Fruit fly (Drosophila melanogaster): ENCODE results near the gene CG13073.

The CG13073 gene

dm6 chr3L:16199929-16200328 is 17.2 kb downstream of the CG13073 start, which contains the start of gene CG33689:
TSS of gene CG33689 (plus strand) at chr3L:16200229.
- TF ChIP-seq EcR (GFP tag; optimal IDR thresholded peaks at IDR 0.05) = no peak
- no peak for TF ChIP-seq fd96Ca (GFP tag; IDR thresholded peaks at IDR 0.05)
- TF ChIP-seq CG17806 (tag; optimal IDR thresholded peaks at IDR 0.05) = no peak
- TF ChIP-seq Snoo (tag; optimal IDR thresholded peaks at IDR 0.05) = no peak

DNA sequence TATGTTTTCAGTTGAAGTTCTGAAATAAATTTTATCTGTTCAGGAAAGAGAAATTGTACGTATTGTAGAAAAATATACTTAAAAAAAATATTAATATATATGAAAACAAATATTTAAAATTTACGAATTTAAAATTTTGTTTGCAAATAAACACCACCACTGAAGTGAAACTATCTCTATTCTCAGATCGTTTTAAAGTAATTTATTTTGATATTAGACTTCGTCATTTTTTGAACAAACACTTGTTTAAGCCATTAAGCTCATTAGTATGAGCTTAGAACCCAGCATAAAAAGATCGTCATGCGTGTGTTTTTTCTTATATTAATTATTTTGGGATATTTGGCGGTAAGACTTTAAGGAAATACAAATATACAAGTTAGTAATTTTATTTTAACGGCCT is 18.2 kb downstream of the CG13073 start, which contains the start of gene CG33688:
TSS of gene CG33688 (plus strand) at position 301 of the 400 bp plus-strand sequence.
- TF ChIP-seq Pif1B (GFP tag; optimal IDR thresholded peaks at IDR 0.05) (no peak), CG4496 (GFP tag; IDR thresholded peaks at IDR 0.05) (no peak), EcR (GFP tag; optimal IDR thresholded peaks at IDR 0.05) (no peak), Ets98B (GFP tag; IDR thresholded peaks at IDR 0.05) (no peak), CG12605 (GFP tag; IDR thresholded peaks at IDR 0.05) (no peak)

DNA sequence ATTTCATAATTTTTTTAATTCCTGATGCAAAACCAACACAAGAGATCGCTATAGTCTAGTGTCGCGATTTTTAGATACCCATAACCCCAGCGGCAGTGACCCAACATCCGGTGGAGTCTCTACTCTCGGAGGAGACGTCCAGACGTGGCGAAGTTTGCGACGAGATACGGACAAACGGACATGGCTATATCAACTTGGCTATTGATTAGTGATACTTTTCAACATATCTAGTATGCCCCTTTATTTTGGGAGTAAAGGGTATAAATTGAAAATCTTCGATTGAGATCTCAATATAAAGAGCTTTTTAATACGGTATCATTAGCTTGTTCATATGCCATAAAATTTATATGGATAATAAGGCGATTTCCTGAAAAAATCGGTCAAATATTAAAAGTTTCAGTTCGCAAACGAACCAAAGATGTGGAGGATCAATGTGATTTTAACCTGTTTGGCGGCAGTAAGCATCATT is 19.6 kb downstream of the CG13073 start, which contains the start of gene CG33687:
TSS of gene CG33687 (plus strand) at position 419 of the 469 bp plus-strand sequence.
- TF ChIP-seq CG14655 (GFP tag; optimal IDR thresholded peaks at IDR 0.05) (no peak), CG9948 (tag; optimal IDR thresholded peaks at IDR 0.05) (no peak), CG4496 (GFP tag; IDR thresholded peaks at IDR 0.05) (no peak), CG34367 (tag; optimal IDR thresholded peaks at IDR 0.05) (no peak), CG8159 (tag; optimal IDR thresholded peaks at IDR 0.05) (no peak), CG15710 (tag; optimal IDR thresholded peaks at IDR 0.05) (no peak), CG17806 (tag; optimal IDR thresholded peaks at IDR 0.05) (no peak), CG12605 (GFP tag; IDR thresholded peaks at IDR 0.05) (no peak), D1 (tag; optimal IDR thresholded peaks at IDR 0.05) (no peak), CG8301 (tag; optimal IDR thresholded peaks at IDR 0.05) (no peak), Pif1A (GFP tag; optimal IDR thresholded peaks at IDR 0.05) (no peak), Ets98B (GFP tag; IDR thresholded peaks at IDR 0.05) (no peak), CG13204 (GFP tag; optimal IDR thresholded peaks at IDR 0.05) (no peak), CG32121 (GFP tag; IDR thresholded peaks at IDR 0.05) (no peak), CG10348 (GFP tag; IDR thresholded peaks at IDR 0.05) (no peak), rn (GFP tag; IDR thresholded peaks at IDR 0.05) (no peak), Snoo (tag; optimal IDR thresholded peaks at IDR 0.05) (no peak), Pif1B (GFP tag; optimal IDR thresholded peaks at IDR 0.05) (no peak)

DNA sequence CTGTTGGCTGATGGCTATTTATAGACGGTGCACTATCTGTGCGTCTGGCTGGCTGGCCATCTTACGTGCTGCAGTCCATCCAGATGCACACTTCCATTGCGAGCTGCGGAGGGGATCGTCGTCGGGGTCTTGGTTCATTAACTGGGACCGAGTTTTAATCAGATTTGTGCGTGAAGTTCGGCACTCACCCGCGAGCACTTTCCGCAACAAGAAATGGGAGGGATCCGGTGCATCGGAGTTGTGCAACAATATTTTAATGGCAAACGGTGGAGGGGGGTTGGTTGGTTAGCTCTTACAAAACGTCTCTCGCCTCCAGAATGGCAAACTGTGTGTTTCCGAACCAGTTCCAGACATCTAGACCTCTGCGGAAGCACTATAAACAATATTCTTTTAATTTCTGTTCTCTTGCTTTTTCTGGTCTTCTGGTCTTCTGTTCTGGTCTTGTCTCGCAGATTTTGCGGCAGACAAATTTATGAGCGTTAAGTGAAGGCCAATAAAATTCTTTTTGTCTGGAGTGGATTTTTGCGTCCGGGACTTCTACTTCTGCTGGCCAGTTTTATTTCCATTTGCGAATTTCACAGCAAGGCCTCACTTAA is 20.4 kb downstream of the CG13073 start:
- TF ChIP-seq rn (GFP tag; IDR thresholded peaks at IDR 0.05) (no peak), CG34367 (tag; optimal IDR thresholded peaks at IDR 0.05) (no peak), CG17806 (tag; optimal IDR thresholded peaks at IDR 0.05) (no peak), CG32121 (GFP tag; IDR thresholded peaks at IDR 0.05) (no peak), EcR (GFP tag; optimal IDR thresholded peaks at IDR 0.05) (peak; percentile 94), CG4496 (GFP tag; IDR thresholded peaks at IDR 0.05) (0 out of 3 replicates have a peak, but pooled peaks have one; percentile 11), CG8301 (tag; optimal IDR thresholded peaks at IDR 0.05) (no peak), CG14655 (GFP tag; optimal IDR thresholded peaks at IDR 0.05) (no peak), Ets98B (GFP tag; IDR thresholded peaks at IDR 0.05) (no peak), CG12605 (GFP tag; IDR thresholded peaks at IDR 0.05) (no peak), CG8159 (tag; optimal IDR thresholded peaks at IDR 0.05) (no peak), Pif1A (GFP tag; optimal IDR thresholded peaks at IDR 0.05) (no peak), fd96Ca (GFP tag; IDR thresholded peaks at IDR 0.05) (no peak), Snoo (tag; optimal IDR thresholded peaks at IDR 0.05) (peak; percentile 42), gl (tag; optimal IDR thresholded peaks at IDR 0.05) (no peak), CG9948 (tag; optimal IDR thresholded peaks at IDR 0.05) (no peak), Pif1B (GFP tag; optimal IDR thresholded peaks at IDR 0.05) (no peak), CG15710 (tag; optimal IDR thresholded peaks at IDR 0.05) (no peak), CG13204 (GFP tag; optimal IDR thresholded peaks at IDR 0.05) (peak; percentile 50), D1 (tag; optimal IDR thresholded peaks at IDR 0.05) (no peak), CG10348 (GFP tag; IDR thresholded peaks at IDR 0.05) (no peak)

DNA sequence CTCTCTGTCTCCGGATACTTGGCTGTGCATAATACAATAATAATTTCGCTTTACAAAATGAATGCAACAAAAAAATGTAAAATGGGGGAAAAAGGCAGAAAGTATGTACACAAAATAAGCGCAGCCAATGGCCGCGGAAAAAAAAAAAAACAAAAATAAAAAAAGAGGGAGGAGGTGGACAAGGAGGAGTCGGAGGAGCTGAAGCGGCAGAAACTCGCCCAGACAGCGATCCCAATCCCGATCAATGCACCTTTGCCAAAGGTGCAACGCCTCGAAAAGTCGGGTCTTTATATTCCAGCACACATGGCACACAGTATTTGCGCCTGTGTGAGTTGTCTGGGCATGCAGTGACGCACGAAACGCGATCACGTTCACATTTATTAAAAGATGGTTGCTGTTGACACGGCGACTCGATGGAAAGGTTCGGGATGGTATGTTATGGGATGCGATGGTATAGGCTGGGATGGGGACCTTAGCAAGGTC is 21.6 kb downstream of the CG13073 start:
- TF ChIP-seq CG13204 (GFP tag; optimal IDR thresholded peaks at IDR 0.05) (peak; percentile 60), EcR (GFP tag; optimal IDR thresholded peaks at IDR 0.05) (peak; percentile 99), CG12605 (GFP tag; IDR thresholded peaks at IDR 0.05) (no peak), Snoo (tag; optimal IDR thresholded peaks at IDR 0.05) (peak; percentile 96), CG9948 (tag; optimal IDR thresholded peaks at IDR 0.05) (no peak), CG8159 (tag; optimal IDR thresholded peaks at IDR 0.05) (peak; percentile 27), fd96Ca (GFP tag; IDR thresholded peaks at IDR 0.05) (peak; percentile 30; the same call in 1 of the 3 replicates), CG4496 (GFP tag; IDR thresholded peaks at IDR 0.05) (peak; percentile 69; the same call in 2 of the 3 replicates), CG8301 (tag; optimal IDR thresholded peaks at IDR 0.05) (no peak), Pif1A (GFP tag; optimal IDR thresholded peaks at IDR 0.05) (peak; percentile 68), Pif1B (GFP tag; optimal IDR thresholded peaks at IDR 0.05) (peak; percentile 47), gl (tag; optimal IDR thresholded peaks at IDR 0.05) (peak; percentile 13), Ets98B (GFP tag; IDR thresholded peaks at IDR 0.05) (peak; percentile 15; the same call in 1 of the 2 replicates)
